Worm (Caenorhabditis elegans) whole organism, L1 larva: Measurements from ENCODE around the gene F54D5.2.

Experiments used
- ama-1 ChIP-seq: fragments of 150-350 bp; optimal IDR thresholded peaks from 2 replicates; lab custom pipeline; 2014
- ceh-88 ChIP-seq: fragments of 200-800 bp; sonication (Bioruptor generic); IDR thresholded peaks from 2 replicates; pipeline ENCODE4 v1.3.6; 2022; ENCODE audit warnings: missing genetic modification characterization, missing compliant biosample characterization
- efl-1 ChIP-seq, 4 experiments: fragments of 150-350 bp; optimal IDR thresholded peaks in 3 of 4; peaks in 1 of 4; 1 replicate in 1 of 4; 2 replicates in 3 of 4; lab custom pipeline; 2014; ENCODE audit warnings: missing biosample characterization in 2 of 4, missing genetic modification characterization in 2 of 4, missing genetic modification reagents in 2 of 4
- pqm-1 ChIP-seq: sonication (generic microtip); optimal IDR thresholded peaks from 3 replicates; lab custom pipeline; 2017; ENCODE audit warnings: missing biosample characterization, missing genetic modification characterization

F54D5.2 gene

ce11 chrII:11622605-11623004, 49.6 kb downstream of the F54D5.2 start:
- TF ChIP-seq ama-1 (no peak), pqm-1 (tag; lab: Kevin White, UChicago) (no peak), ceh-88 (no peak), efl-1 (optimal IDR thresholded peaks at IDR 0.05; lab: Kevin White, UChicago) (no peak), efl-1 (GFP tag; optimal IDR thresholded peaks at IDR 0.05 in 1 of 2; lab: Kevin White, UChicago) (no peak)
- TF ChIP-seq, all 84 proteins: peak for 0
